Worm (Caenorhabditis elegans) whole organism, mixed stage, embryonic: ENCODE results near the gene F38A6.4.

Experiments
- M03D4.4 ChIP-seq: sonication (generic microtip); optimal IDR thresholded peaks from 2 replicates; lab custom pipeline; 2017; ENCODE audit warnings: mild to moderate bottlenecking, missing genetic modification characterization, missing compliant biosample characterization
- blmp-1 ChIP-seq: fragments of 150-350 bp; optimal IDR thresholded peaks from 2 replicates; lab custom pipeline; 2014; ENCODE audit warnings: missing biosample characterization, missing genetic modification characterization
- ceh-39 ChIP-seq: fragments of 150-350 bp; optimal IDR thresholded peaks from 2 replicates; lab custom pipeline; 2014; ENCODE audit warnings: missing biosample characterization, missing genetic modification characterization
- elt-3 ChIP-seq: fragments of 150-350 bp; optimal IDR thresholded peaks from 2 replicates; lab custom pipeline; 2014; ENCODE audit warnings: missing biosample characterization, missing genetic modification characterization
- lsy-2 ChIP-seq: fragments of 150-350 bp; optimal IDR thresholded peaks from 2 replicates; lab custom pipeline; 2014; ENCODE audit warnings: missing biosample characterization, missing genetic modification characterization
- mab-5 ChIP-seq: fragments of 150-350 bp; optimal IDR thresholded peaks from 2 replicates; lab custom pipeline; 2014; ENCODE audit warnings: missing biosample characterization, missing genetic modification characterization
- nhr-12 ChIP-seq: fragments of 150-350 bp; optimal IDR thresholded peaks from 2 replicates; lab custom pipeline; 2014; ENCODE audit warnings: missing biosample characterization, missing genetic modification characterization
- nhr-28 ChIP-seq: fragments of 150-350 bp; optimal IDR thresholded peaks from 2 replicates; lab custom pipeline; 2014; ENCODE audit warnings: missing biosample characterization, missing genetic modification characterization
- nhr-76 ChIP-seq: sonication (generic microtip); optimal IDR thresholded peaks from 2 replicates; lab custom pipeline; 2017; ENCODE audit warnings: missing biosample characterization, missing genetic modification characterization
- pha-4 ChIP-seq: fragments of 150-350 bp; optimal IDR thresholded peaks from 2 replicates; lab custom pipeline; 2018; ENCODE audit warnings: missing biosample characterization, missing genetic modification reagents, missing genetic modification characterization
- snpc-4 ChIP-seq: fragments of 150-350 bp; optimal IDR thresholded peaks from 2 replicates; lab custom pipeline; 2014; ENCODE audit warnings: missing biosample characterization, missing genetic modification characterization
- unc-39 ChIP-seq: fragments of 150-350 bp; optimal IDR thresholded peaks from 2 replicates; lab custom pipeline; 2014; ENCODE audit warnings: missing biosample characterization, missing genetic modification characterization
- unc-62 ChIP-seq: fragments of 150-350 bp; optimal IDR thresholded peaks from 2 replicates; lab custom pipeline; 2014; ENCODE audit warnings: missing biosample characterization, missing genetic modification reagents, missing genetic modification characterization

DNA sequence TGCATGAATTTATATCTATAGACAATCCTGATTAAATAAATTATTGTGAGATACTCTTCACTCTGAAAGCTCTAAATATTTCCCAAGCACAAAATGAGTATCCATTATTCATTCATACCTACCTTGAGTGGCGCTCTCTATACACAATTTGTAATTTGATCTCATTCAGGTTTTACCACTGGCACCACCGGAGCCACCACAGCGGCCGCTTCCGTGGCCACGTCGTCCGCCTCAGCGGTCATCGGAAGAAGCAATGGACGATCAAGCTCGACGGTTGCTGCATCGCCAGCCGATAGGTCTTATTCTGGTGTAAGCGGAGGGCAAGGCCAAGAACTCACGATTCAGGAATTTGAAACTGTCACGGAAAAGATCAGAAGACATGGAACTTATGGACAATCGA is 17.9 kb downstream of the F38A6.4 start:
- no peak for TF ChIP-seq nhr-76 (tag; lab: Kevin White, UChicago)
- TF ChIP-seq lsy-2, result no peak
- TF ChIP-seq unc-39 (tag; lab: Kevin White, UChicago), result no peak
- TF ChIP-seq mab-5 (tag; lab: Kevin White, UChicago), result no peak
- no peak for TF ChIP-seq nhr-12 (tag; lab: Kevin White, UChicago)
- no peak for TF ChIP-seq snpc-4 (tag; lab: Kevin White, UChicago)
- TF ChIP-seq blmp-1 (tag; lab: Kevin White, UChicago), result no peak
- no peak for TF ChIP-seq elt-3
- no peak for TF ChIP-seq pha-4 (tag; lab: Kevin White, UChicago)
- TF ChIP-seq nhr-28 (tag; lab: Kevin White, UChicago), result no peak
- TF ChIP-seq M03D4.4 (tag; lab: Kevin White, UChicago), result no peak
- TF ChIP-seq ceh-39 (tag; lab: Kevin White, UChicago), result no peak
- TF ChIP-seq unc-62, result no peak
